Fruit fly (Drosophila melanogaster): ENCODE results near the gene CG14947.

Gene CG14947

DNA sequence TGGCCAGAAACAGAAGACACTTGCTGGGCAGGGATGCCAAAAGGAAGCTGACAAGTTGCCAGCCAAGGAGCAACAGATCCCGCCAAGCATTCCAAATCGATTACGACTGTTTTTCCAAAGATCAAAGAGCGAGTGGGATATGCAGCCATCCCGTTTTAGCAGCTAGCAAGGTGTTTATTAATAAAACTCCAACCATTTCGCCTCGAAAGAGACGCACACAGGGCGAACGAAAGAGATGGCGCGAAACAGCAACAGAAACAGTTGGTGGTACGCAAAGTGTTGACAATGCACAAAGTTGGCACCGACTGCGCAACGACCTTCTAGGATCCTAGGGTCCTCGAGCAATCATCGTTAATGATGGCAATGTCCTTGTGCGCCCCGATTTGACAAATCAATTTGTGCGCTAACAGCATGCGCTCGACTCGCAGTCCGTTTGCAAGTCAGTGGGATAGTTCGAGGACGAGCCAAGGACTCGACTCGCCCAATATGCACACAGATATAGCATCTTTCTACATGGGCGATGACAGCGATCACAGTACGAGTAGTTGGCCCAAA lies 4.0 kb downstream of the CG14947 start:
- TF ChIP-seq usp (GFP tag; optimal IDR thresholded peaks at IDR 0.05) (no peak), Dll (optimal IDR thresholded peaks at IDR 0.05) (no peak), pan (optimal IDR thresholded peaks at IDR 0.05) (no peak), EcR (GFP tag; optimal IDR thresholded peaks at IDR 0.05) (no peak), psq (optimal IDR thresholded peaks at IDR 0.05) (no peak), CG8478 (optimal IDR thresholded peaks at IDR 0.05) (no peak)

DNA sequence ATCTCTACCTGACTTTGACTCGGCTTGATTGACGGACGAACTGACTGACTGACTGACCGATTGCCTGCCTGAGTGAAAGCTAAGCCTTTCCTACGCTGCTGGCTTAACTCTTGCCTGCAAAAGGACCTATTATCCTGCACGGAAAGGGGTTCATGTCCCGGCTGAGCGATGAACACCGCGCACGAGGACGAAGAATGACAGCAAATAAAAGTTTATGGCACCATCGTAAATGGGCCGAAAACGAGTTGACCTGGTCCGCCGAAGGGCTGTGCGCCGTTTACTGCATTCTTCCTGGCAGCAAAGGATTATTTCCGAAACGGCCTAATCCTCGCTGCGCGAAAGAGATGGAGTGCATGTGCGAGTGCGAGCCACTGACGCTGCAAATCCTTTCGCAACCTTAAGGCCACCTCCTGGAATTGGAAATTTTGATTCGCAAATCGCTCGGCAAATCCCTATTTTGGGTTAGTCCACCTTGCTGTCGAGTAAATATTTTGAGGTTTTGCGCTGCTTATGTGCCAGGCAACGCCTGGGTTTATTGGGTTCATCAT lies 5.3 kb downstream of the CG14947 start:
- TF ChIP-seq CG8478 (optimal IDR thresholded peaks at IDR 0.05) = no peak
- no peak for TF ChIP-seq pan (optimal IDR thresholded peaks at IDR 0.05)
- TF ChIP-seq usp (GFP tag; optimal IDR thresholded peaks at IDR 0.05) = no peak
- TF ChIP-seq psq (optimal IDR thresholded peaks at IDR 0.05) = no peak
- no peak for TF ChIP-seq Dll (optimal IDR thresholded peaks at IDR 0.05)

- TF ChIP-seq EcR (GFP tag; optimal IDR thresholded peaks at IDR 0.05) = no peak
- TF ChIP-seq psq (optimal IDR thresholded peaks at IDR 0.05) = no peak
- no peak for TF ChIP-seq Dll (optimal IDR thresholded peaks at IDR 0.05)
- TF ChIP-seq CG8478 (optimal IDR thresholded peaks at IDR 0.05) = no peak
- TF ChIP-seq pan (optimal IDR thresholded peaks at IDR 0.05) = no peak
- TF ChIP-seq usp (GFP tag; optimal IDR thresholded peaks at IDR 0.05) = no peak
Observed at dm6 chr2L:12085010-12085409, 9.1 kb downstream of the CG14947 start.

dm6 chr2L:12085619-12086171 lies 9.8 kb downstream of the CG14947 start, which contains the start of gene prd:
TSS of gene prd (minus strand) at chr2L:12085827.
- no peak for TF ChIP-seq EcR (GFP tag; optimal IDR thresholded peaks at IDR 0.05)
- TF ChIP-seq pan (optimal IDR thresholded peaks at IDR 0.05) = no peak
- TF ChIP-seq usp (GFP tag; optimal IDR thresholded peaks at IDR 0.05) = no peak
- no peak for TF ChIP-seq Dll (optimal IDR thresholded peaks at IDR 0.05)
- no peak for TF ChIP-seq CG8478 (optimal IDR thresholded peaks at IDR 0.05)
- TF ChIP-seq psq (optimal IDR thresholded peaks at IDR 0.05) = no peak

DNA sequence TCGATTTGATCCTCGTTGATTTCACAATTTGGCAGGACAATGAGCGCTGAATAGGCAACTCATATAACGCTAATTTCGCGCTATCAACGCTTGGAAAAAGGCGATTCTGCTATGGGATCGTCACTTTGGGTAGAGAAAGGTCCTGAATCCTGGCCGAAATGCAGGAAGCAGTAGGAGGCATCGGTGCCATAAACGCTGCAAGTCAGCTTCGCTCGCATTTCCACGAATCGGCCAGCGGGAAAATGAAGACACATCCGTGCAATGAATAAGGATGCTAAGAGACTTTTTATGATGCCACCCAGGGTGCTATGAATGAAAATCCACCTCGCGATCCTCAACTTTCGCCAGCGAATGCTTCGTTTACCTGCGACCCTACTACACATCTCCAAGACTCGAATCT lies 11.5 kb downstream of the CG14947 start:
- no peak for TF ChIP-seq pan (optimal IDR thresholded peaks at IDR 0.05)
- TF ChIP-seq CG8478 (optimal IDR thresholded peaks at IDR 0.05) = no peak
- TF ChIP-seq EcR (GFP tag; optimal IDR thresholded peaks at IDR 0.05) = no peak
- TF ChIP-seq usp (GFP tag; optimal IDR thresholded peaks at IDR 0.05) = no peak
- TF ChIP-seq psq (optimal IDR thresholded peaks at IDR 0.05) = no peak
- no peak for TF ChIP-seq Dll (optimal IDR thresholded peaks at IDR 0.05)

- TF ChIP-seq CG8478 (optimal IDR thresholded peaks at IDR 0.05) (no peak), psq (optimal IDR thresholded peaks at IDR 0.05) (no peak), usp (GFP tag; optimal IDR thresholded peaks at IDR 0.05) (no peak), Dll (optimal IDR thresholded peaks at IDR 0.05) (no peak), pan (optimal IDR thresholded peaks at IDR 0.05) (no peak), EcR (GFP tag; optimal IDR thresholded peaks at IDR 0.05) (no peak)
Observed at dm6 chr2L:12089145-12089544, 13.2 kb downstream of the CG14947 start.

DNA sequence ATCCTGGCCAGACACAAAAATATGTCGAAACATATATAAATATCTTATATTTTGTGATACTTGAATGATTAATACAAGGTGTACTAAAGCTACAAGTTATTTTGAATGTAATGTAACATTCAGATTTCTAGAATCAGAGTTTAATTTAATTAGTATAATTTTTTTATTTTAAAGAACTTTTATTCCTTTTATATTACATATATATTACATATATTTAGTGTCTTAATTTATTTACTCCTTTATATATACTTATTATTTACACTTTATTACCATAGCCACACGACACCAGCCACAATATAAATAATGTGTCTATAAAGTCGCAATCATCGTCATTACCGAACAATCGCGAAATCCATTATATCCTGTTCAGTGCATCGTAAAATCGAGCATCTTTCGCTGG lies 15.6 kb downstream of the CG14947 start, which contains the start of gene Pex19:
TSS of gene Pex19 (plus strand) at position 301 of the 400 bp plus-strand sequence.
- TF ChIP-seq Dll (optimal IDR thresholded peaks at IDR 0.05) (no peak), pan (optimal IDR thresholded peaks at IDR 0.05) (no peak), CG8478 (optimal IDR thresholded peaks at IDR 0.05) (no peak)

DNA sequence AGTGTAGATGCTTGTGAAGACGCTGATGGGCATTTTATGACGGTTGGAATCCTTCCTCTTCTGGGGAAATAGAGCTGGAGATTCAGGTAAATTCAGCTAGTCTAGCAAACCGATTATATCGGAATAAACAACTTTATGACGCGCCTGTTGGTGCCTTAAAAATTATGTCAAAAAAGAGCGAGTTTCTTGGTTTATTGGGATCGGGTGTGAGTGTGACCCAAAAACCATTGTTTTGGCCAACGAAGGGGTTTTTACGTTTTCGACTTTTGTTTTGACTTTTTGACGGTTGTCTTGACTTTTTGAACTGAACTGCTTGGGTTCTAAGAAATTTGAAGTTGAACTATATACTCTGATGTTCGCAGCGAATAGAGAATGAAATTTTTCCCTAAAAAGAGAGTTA lies 16.1 kb downstream of the CG14947 start:
- TF ChIP-seq EcR (GFP tag; optimal IDR thresholded peaks at IDR 0.05) (no peak), Dll (optimal IDR thresholded peaks at IDR 0.05) (no peak), psq (optimal IDR thresholded peaks at IDR 0.05) (no peak)

- TF ChIP-seq pan (optimal IDR thresholded peaks at IDR 0.05) (no peak), CG8478 (optimal IDR thresholded peaks at IDR 0.05) (no peak), usp (GFP tag; optimal IDR thresholded peaks at IDR 0.05) (no peak)
Observed at dm6 chr2L:12092719-12093118, 16.8 kb downstream of the CG14947 start.

DNA sequence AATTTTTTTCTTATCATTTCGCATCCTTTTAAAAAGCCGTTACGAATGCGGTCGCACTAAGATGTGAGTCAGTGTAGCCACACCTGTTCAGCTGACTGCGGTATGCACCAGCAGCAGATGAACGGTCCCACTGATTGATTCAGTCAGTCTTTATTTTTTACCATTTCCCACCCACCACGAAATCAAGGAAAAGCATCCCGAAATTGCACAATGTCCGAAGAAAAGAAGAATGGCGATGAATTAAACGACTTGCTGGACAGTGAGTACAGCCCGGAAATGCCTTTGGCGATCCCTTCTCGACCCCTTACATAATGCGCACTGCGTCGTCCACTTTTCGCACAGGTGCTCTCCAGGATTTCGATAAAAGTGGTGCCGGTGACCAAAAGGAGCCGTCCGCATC lies 17.8 kb downstream of the CG14947 start:
- TF ChIP-seq usp (GFP tag; optimal IDR thresholded peaks at IDR 0.05) (no peak), EcR (GFP tag; optimal IDR thresholded peaks at IDR 0.05) (no peak), CG8478 (optimal IDR thresholded peaks at IDR 0.05) (no peak), pan (optimal IDR thresholded peaks at IDR 0.05) (no peak), Dll (optimal IDR thresholded peaks at IDR 0.05) (no peak), psq (optimal IDR thresholded peaks at IDR 0.05) (no peak)

- TF ChIP-seq usp (GFP tag; optimal IDR thresholded peaks at IDR 0.05) (no peak), pan (optimal IDR thresholded peaks at IDR 0.05) (no peak), EcR (GFP tag; optimal IDR thresholded peaks at IDR 0.05) (no peak), CG8478 (optimal IDR thresholded peaks at IDR 0.05) (no peak), psq (optimal IDR thresholded peaks at IDR 0.05) (no peak), Dll (optimal IDR thresholded peaks at IDR 0.05) (no peak)
Observed at dm6 chr2L:12096396-12096813, 20.5 kb downstream of the CG14947 start, which contains the start of the genes CG6712 and Mt2. TSS of gene CG6712 (minus strand) at chr2L:12096511. TSS of gene Mt2 (plus strand) at chr2L:12096525.

DNA sequence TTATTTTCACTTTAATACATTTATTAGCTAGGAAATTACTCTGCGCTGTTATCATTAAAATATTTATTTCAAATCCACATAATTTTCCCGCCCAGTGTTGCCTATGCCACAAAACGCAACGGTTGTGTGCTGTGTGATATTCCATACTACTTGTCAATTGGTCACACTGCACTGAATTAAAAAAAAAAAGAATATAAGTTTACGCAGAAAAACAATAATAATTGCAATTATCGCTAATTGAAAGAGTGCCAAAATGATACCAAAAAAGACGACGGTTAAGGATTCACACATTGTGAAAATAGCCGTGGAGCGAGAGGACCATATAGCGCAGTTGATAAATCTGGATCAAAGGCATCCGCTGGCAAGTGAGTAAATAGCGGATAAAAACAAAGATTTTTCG lies 21.8 kb downstream of the CG14947 start, which contains the start of gene Ced-12:
TSS of gene Ced-12 (plus strand) at position 141 of the 400 bp plus-strand sequence.
- TF ChIP-seq Dll (optimal IDR thresholded peaks at IDR 0.05) (no peak), EcR (GFP tag; optimal IDR thresholded peaks at IDR 0.05) (no peak), CG8478 (optimal IDR thresholded peaks at IDR 0.05) (no peak), usp (GFP tag; optimal IDR thresholded peaks at IDR 0.05) (no peak), pan (optimal IDR thresholded peaks at IDR 0.05) (no peak), psq (optimal IDR thresholded peaks at IDR 0.05) (no peak)
